Fruit fly (Drosophila melanogaster) whole organism, pupa: ENCODE results near the gene Faa.

Source experiments
- CG10348 ChIP-seq: fragments of 200-800 bp; sonication (Bioruptor generic); IDR thresholded peaks from 2 replicates; pipeline ENCODE4 v1.3.6; 2022; ENCODE audit warnings: missing biosample characterization, missing genetic modification characterization
- CG12605 ChIP-seq: fragments of 200-800 bp; sonication (Bioruptor generic); IDR thresholded peaks from 2 replicates; pipeline ENCODE4 v1.3.6; 2022; ENCODE audit warnings: missing biosample characterization, missing genetic modification characterization
- CG13204 ChIP-seq: fragments of 200-800 bp; sonication (Bioruptor generic); optimal IDR thresholded peaks from 2 replicates; lab custom pipeline; 2018; ENCODE audit warnings: missing biosample characterization, mild to moderate bottlenecking, missing genetic modification characterization, moderate library complexity
- CG14655 ChIP-seq: fragments of 200-800 bp; sonication (Bioruptor generic); optimal IDR thresholded peaks from 3 replicates; lab custom pipeline; 2017; ENCODE audit warnings: mild to moderate bottlenecking, missing biosample characterization, missing genetic modification reagents, missing genetic modification characterization
- CG34367 ChIP-seq: fragments of 200-800 bp; sonication (Bioruptor generic); optimal IDR thresholded peaks from 2 replicates; lab custom pipeline; 2018; ENCODE audit warnings: missing biosample characterization, mild to moderate bottlenecking, missing genetic modification characterization
- CG4496 ChIP-seq: fragments of 200-800 bp; sonication (Bioruptor generic); IDR thresholded peaks from 3 replicates; pipeline ENCODE4 v1.3.6; 2022; ENCODE audit warnings: missing biosample characterization, missing genetic modification characterization
- D1 ChIP-seq: fragments of 200-800 bp; sonication (Bioruptor generic); optimal IDR thresholded peaks from 2 replicates; lab custom pipeline; 2018; ENCODE audit warnings: missing biosample characterization, mild to moderate bottlenecking, missing genetic modification characterization, moderate library complexity
- EcR ChIP-seq: fragments of 200-800 bp; sonication (Bioruptor generic); optimal IDR thresholded peaks from 3 replicates; lab custom pipeline; 2019; ENCODE audit warnings: missing biosample characterization, missing genetic modification characterization, mild to moderate bottlenecking, moderate library complexity, missing genetic modification reagents
- Pif1A ChIP-seq: fragments of 200-800 bp; sonication (Bioruptor generic); optimal IDR thresholded peaks from 3 replicates; lab custom pipeline; 2016; ENCODE audit warnings: missing biosample characterization, missing genetic modification characterization
- Snoo ChIP-seq: fragments of 200-800 bp; sonication (Bioruptor generic); optimal IDR thresholded peaks from 3 replicates; lab custom pipeline; 2017; ENCODE audit warnings: missing biosample characterization, mild to moderate bottlenecking, missing genetic modification characterization, inconsistent platforms
- gl ChIP-seq: fragments of 200-800 bp; sonication (Bioruptor generic); optimal IDR thresholded peaks from 2 replicates; lab custom pipeline; 2018; ENCODE audit warnings: missing biosample characterization, mild to moderate bottlenecking, missing genetic modification characterization
- rn ChIP-seq: fragments of 200-800 bp; sonication (Bioruptor generic); IDR thresholded peaks from 2 replicates; pipeline ENCODE4 v1.3.6; 2022; ENCODE audit warnings: missing biosample characterization, missing genetic modification characterization

- no peak for TF ChIP-seq gl (tag; lab: Kevin White, UChicago)
- no peak for TF ChIP-seq Pif1A (GFP tag; lab: Kevin White, UChicago)
- TF ChIP-seq CG10348 (GFP tag; lab: Robert Waterston, UW) = no peak
- TF ChIP-seq CG34367 (tag; lab: Kevin White, UChicago) = no peak
- no peak for TF ChIP-seq CG14655
- no peak for TF ChIP-seq rn
- TF ChIP-seq CG12605 (GFP tag; lab: Robert Waterston, UW) = no peak
- no peak for TF ChIP-seq Snoo (tag; lab: Kevin White, UChicago)
- no peak for TF ChIP-seq CG13204 (GFP tag; lab: Kevin White, UChicago)
- TF ChIP-seq CG4496 (GFP tag; lab: Robert Waterston, UW) = no peak
- no peak for TF ChIP-seq D1 (tag; lab: Kevin White, UChicago)
- no peak for TF ChIP-seq EcR (GFP tag; lab: Kevin White, UChicago)
Measured at dm6 chr3L:4080278-4080677, 6.5 kb upstream of the Faa start.
